Worm (Caenorhabditis elegans) whole organism, dauer: ENCODE measurements around the gene abu-10.

Experiments used
- unc-62 ChIP-seq: sonication (generic microtip); optimal IDR thresholded peaks from 2 replicates; lab custom pipeline; 2017; ENCODE audit warnings: missing biosample characterization, missing genetic modification reagents, missing genetic modification characterization

The abu-10 gene

ce11 chrX:3797882-3798281 lies at the start of gene abu-10:
Gene abu-10 (plus strand): TSS chrX:3798182.
- TF ChIP-seq unc-62, result no peak

DNA sequence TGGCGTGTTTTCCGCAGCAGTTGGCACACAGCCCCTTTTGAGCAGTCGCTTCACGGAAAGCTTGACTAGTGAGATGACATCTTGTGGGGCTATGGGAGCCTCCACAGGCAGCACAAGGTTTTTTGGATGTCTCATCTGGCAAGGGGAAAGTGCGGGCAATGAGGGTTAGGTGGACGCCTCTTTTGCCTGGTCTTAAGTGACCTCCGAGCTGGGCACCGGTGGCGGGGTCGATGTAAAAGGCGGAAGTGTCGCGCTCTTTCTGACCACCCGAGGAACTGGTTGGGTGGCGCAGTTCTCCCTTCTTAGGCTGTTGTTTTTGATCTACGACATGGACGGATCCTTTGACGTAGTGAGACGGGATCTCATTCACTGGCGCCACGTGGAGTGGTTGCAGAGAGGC lies 46.6 kb upstream of the abu-10 start:
- no peak for TF ChIP-seq unc-62

DNA sequence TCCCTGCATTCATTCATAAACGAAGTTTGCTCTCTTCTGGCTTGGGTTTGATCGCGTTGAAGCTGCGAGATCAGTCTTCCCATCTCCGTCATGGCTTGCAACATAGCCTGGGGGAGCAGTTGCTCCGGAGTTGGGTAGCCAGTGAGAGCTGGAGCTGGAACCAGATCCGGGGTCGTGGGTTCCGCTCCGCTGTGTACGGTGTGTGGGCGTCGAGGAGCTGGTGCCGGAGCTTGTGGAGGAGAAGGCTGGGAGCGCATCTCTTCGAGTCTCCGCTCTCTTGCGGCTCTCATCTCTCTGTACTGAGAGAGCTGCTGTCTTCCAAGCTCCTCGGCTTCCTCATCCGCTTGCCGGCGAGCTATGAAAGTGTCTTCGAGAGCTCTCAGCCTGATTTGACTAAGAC lies 45.5 kb upstream of the abu-10 start:
- no peak for TF ChIP-seq unc-62

- no peak for TF ChIP-seq unc-62
Measured at ce11 chrX:3755753-3756152, 42.2 kb upstream of the abu-10 start.

- no peak for TF ChIP-seq unc-62
Measured at ce11 chrX:3756238-3756637, 41.7 kb upstream of the abu-10 start.

- TF ChIP-seq unc-62, result no peak
Measured at ce11 chrX:3758399-3758798, 39.6 kb upstream of the abu-10 start, which contains the start of gene T14G12.12. Gene T14G12.12 (minus strand): TSS chrX:3758499.

DNA sequence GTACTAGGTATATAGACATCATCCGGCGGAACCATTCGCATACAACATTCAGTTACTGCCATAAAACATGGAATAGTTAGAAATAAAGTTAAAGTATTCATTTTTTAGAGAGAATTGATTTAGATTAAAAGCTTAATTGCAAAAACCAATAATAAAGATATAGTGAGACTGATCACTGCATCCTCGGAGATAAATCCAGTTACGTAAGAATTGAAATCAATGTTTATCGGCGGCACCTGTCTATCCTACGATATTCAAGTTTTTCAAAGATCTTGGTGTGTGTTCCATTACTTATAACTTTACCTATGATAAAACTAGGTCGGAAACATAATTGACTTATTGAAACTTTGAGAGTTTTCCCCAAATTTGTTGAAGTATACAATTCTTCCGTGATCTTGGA lies 38.6 kb upstream of the abu-10 start, which contains the start of gene T14G12.6:
T14G12.6 (minus strand) TSS at position 101 of the 400 bp plus-strand sequence.
- TF ChIP-seq unc-62, result no peak

DNA sequence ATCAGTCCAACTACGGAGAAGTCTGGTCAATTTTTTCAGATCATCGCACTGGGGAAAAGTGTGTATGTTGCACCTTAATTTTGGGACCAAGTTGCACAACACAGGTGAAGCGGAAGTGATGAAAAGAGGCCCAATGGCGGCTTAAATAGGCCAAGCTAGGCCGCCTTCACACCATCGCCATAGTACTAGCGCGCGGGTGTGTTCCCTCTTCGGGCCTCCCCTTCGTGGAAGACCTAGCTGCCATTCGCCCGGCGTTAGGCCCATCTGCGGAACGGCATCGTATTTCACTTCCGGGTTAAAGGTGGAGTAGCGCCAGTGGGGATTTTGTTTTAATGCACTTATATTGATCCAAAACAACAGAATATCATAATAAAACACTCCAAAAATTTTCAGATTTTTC lies 38.2 kb upstream of the abu-10 start:
- TF ChIP-seq unc-62, result no peak

- TF ChIP-seq unc-62, result no peak
Measured at ce11 chrX:3762410-3762809, 35.6 kb upstream of the abu-10 start, which contains the start of gene T14G12.11. Gene T14G12.11 (minus strand): TSS chrX:3762547.

DNA sequence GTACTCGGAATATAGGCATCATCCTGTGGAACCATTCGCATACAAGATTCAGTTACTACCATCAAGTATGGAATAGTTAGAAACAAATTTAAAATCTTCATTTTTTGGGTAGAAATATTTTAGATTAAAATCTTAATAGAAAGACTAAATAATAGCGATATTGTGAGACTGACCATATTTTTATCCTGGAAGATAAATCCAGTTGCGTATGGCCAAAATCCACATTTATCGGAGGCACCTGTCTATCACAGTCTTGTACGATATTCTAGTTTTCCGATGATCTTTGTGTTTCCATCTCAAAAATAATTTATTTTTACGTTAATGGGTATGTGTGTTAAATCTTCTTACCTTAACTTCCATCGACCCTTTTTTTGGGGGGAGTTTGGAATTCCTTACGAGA lies 33.7 kb upstream of the abu-10 start, which contains the start of gene F47B7.3:
F47B7.3 (minus strand) TSS at position 101 of the 400 bp plus-strand sequence.
- TF ChIP-seq unc-62, result no peak

ce11 chrX:3766552-3766951 lies 31.4 kb upstream of the abu-10 start, which contains the start of gene F47B7.4:
Gene F47B7.4 (minus strand): TSS chrX:3766652.
- no peak for TF ChIP-seq unc-62

ce11 chrX:3768717-3769116 lies 29.3 kb upstream of the abu-10 start, which contains the start of gene F47B7.5:
Gene F47B7.5 (minus strand): TSS chrX:3768817.
- TF ChIP-seq unc-62, result no peak

DNA sequence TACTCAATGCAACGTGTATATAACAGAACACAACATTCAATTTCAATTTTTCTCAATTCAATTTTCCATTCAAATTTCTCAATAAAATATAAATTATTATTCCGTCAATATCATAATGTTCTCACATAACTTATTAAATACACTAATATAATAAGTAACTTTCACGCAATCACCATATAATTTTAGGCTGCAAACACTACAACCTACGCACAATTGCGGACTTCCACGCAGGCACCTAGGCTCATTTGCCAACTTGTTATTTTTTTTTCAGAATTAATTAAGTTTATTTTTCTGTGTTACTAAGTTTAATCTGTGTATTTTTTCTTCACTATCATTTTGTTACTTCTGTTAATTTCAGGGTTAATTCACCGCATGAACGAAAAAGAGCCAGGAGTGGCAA lies 25.6 kb upstream of the abu-10 start, which contains the start of gene F47B7.2:
F47B7.2 (plus strand) TSS at position 358 of the 400 bp plus-strand sequence.
- no peak for TF ChIP-seq unc-62

DNA sequence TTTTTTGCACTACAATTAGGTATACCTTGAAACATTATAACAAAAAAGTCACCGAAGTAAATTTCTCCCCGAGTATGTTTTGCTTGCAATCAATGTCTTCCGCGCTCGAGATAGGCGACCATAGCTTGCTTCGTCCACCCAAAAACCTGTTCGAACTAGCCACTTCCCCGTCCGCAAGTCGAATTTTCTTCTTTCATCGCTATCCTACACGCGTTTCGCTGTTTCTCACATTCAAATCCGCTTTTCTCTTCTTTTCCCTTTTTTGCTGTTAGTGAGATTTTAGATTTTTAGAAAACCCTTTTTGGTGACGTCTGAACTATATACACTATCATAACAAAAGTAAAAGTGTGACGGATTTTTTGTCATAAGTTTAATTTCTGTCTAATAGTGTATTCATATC lies 24.7 kb upstream of the abu-10 start:
- no peak for TF ChIP-seq unc-62

DNA sequence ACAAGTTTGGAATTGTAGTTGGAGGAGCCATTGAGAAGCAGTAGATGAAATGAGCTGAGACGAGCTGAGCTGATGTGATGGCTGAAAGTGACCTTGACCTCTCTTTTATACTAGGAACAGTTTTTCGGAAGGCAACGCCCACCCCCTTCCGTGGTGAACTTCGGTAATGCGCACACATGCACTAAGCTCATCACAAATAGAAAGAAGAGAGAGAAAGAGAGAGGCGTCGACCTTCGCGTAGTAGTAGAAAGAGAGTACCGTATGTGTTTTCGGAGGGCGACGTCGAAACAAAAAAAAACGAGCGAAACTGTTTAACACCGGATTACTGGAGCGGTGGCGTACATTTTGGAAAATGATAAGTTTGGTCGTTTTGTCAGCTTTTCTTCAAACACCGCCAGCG lies 16.9 kb upstream of the abu-10 start, which contains the start of gene marg-1:
marg-1 (minus strand) TSS at position 101 of the 400 bp plus-strand sequence.
- no peak for TF ChIP-seq unc-62

- TF ChIP-seq unc-62, result no peak
Measured at ce11 chrX:3783659-3784058, 14.3 kb upstream of the abu-10 start.

DNA sequence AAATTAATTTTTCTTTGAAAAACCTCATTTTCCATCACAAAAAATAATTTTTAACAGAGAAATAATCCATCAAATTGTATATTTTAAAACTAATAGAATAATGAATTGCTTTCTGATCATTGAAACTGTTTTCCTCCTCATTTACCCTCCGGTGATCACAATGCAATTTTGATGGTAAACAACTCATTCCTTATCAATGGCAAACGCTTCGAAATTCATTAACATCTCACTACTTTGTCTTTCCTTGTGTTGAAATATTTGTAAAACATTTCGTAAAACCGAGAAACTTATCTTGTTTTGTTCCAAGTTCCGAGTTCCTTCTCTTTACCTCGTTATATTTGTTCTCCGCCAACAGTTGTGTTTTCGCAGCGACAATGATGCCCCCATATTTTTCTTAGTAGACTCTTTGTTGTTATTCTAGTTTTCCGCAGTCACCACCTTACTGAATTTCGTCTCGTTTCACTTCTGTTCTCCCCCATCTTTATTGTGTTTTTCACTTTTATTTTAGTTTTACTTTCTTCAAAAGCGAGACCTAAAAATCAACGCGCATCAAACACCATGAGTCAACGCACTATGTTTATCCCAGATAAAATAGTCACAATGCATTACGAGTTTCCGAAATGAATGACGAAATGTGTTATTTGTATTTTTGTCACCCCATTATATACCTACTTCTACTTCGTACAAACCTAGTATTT lies 12.7 kb upstream of the abu-10 start:
- TF ChIP-seq unc-62, result no peak

ce11 chrX:3787431-3788076 lies 10.4 kb upstream of the abu-10 start, which contains the start of gene pmpl-1:
Gene pmpl-1 (plus strand): TSS chrX:3788026.
- no peak for TF ChIP-seq unc-62
